Worm (Caenorhabditis elegans) whole organism, dauer: Measurements from ENCODE around the gene F16G10.6.

Experiments
- unc-62 ChIP-seq: sonication (generic microtip); optimal IDR thresholded peaks from 2 replicates; lab custom pipeline; 2017; ENCODE audit warnings: missing biosample characterization, missing genetic modification reagents, missing genetic modification characterization

F16G10.6 gene

ce11 chrII:2341515-2341914 is 36.1 kb downstream of the F16G10.6 start, which contains the start of gene enri-1:
TSS of gene enri-1 (minus strand) at chrII:2341615.
- no peak for TF ChIP-seq unc-62 (GFP tag; lab: Kevin White, UChicago)

- no peak for TF ChIP-seq unc-62 (GFP tag; lab: Kevin White, UChicago)
These were observed 36.7 kb downstream of the F16G10.6 start for ce11 chrII:2340974-2341373.

ce11 chrII:2336177-2336576 is 41.5 kb downstream of the F16G10.6 start:
- TF ChIP-seq unc-62 (GFP tag; lab: Kevin White, UChicago), result no peak

ce11 chrII:2335572-2335971 is 42.1 kb downstream of the F16G10.6 start, which contains the start of gene F43C11.7:
TSS of gene F43C11.7 (plus strand) at chrII:2335897.
- no peak for TF ChIP-seq unc-62 (GFP tag; lab: Kevin White, UChicago)

- no peak for TF ChIP-seq unc-62 (GFP tag; lab: Kevin White, UChicago)
These were observed 45.4 kb downstream of the F16G10.6 start, which contains the start of gene F43C11.8 for ce11 chrII:2332220-2332619. TSS of gene F43C11.8 (plus strand) at chrII:2332520.

- no peak for TF ChIP-seq unc-62 (GFP tag; lab: Kevin White, UChicago)
These were observed 47.2 kb downstream of the F16G10.6 start for ce11 chrII:2330462-2330861.

- TF ChIP-seq unc-62 (GFP tag; lab: Kevin White, UChicago), result no peak
These were observed 48.6 kb downstream of the F16G10.6 start, which contains the start of the genes ZK1240.8 and ZK1240.1 for ce11 chrII:2328963-2329442. TSS of gene ZK1240.8 (minus strand) at chrII:2329063. TSS of gene ZK1240.1 (plus strand) at chrII:2329392.
